Worm (Caenorhabditis elegans) whole organism, L3 larva: ENCODE measurements around the gene F45B8.5.

Experiments
- R02D3.7 ChIP-seq: fragments of 150-350 bp; optimal IDR thresholded peaks from 2 replicates; lab custom pipeline; 2014; ENCODE audit warnings: missing biosample characterization, missing genetic modification characterization
- ZK546.5 ChIP-seq: sonication (generic microtip); optimal IDR thresholded peaks from 2 replicates; lab custom pipeline; 2017; ENCODE audit warnings: missing biosample characterization, missing genetic modification characterization
- aly-2 ChIP-seq: fragments of 150-350 bp; optimal IDR thresholded peaks from 2 replicates; lab custom pipeline; 2014; ENCODE audit warnings: missing biosample characterization, missing genetic modification characterization
- ceh-16 ChIP-seq: sonication (generic microtip); optimal IDR thresholded peaks from 2 replicates; lab custom pipeline; 2017; ENCODE audit warnings: missing biosample characterization, missing genetic modification characterization
- ceh-28 ChIP-seq: fragments of 150-350 bp; optimal IDR thresholded peaks from 2 replicates; lab custom pipeline; 2014; ENCODE audit warnings: missing biosample characterization, missing genetic modification reagents, missing genetic modification characterization
- ceh-82 ChIP-seq: fragments of 150-350 bp; optimal IDR thresholded peaks from 2 replicates; lab custom pipeline; 2014; ENCODE audit warnings: missing biosample characterization, missing genetic modification characterization
- daf-12 ChIP-seq: fragments of 150-350 bp; optimal IDR thresholded peaks from 2 replicates; lab custom pipeline; 2014; ENCODE audit warnings: missing biosample characterization, missing genetic modification reagents, missing genetic modification characterization
- egl-5 ChIP-seq: fragments of 150-350 bp; optimal IDR thresholded peaks from 2 replicates; lab custom pipeline; 2017; ENCODE audit warnings: missing biosample characterization, missing genetic modification reagents, missing genetic modification characterization, inconsistent platforms
- elt-1 ChIP-seq: fragments of 150-350 bp; optimal IDR thresholded peaks from 2 replicates; lab custom pipeline; 2014; ENCODE audit warnings: missing biosample characterization, missing genetic modification characterization
- elt-2 ChIP-seq: sonication (generic microtip); optimal IDR thresholded peaks from 2 replicates; lab custom pipeline; 2016; ENCODE audit warnings: missing genetic modification reagents, mild to moderate bottlenecking, missing genetic modification characterization, missing compliant biosample characterization
- elt-3 ChIP-seq, 3 experiments: fragments of 150-350 bp in 1 of 3; sonication (generic microtip) in 2 of 3; optimal IDR thresholded peaks; 2 replicates in 2 of 3; 4 replicates in 1 of 3; lab custom pipeline; 2014 to 2017; ENCODE audit warnings: missing biosample characterization in 3 of 3, missing genetic modification characterization in 3 of 3
- jun-1 ChIP-seq: fragments of 150-350 bp; optimal IDR thresholded peaks from 2 replicates; lab custom pipeline; 2014; ENCODE audit warnings: missing biosample characterization, missing genetic modification reagents, missing genetic modification characterization
- lin-15B ChIP-seq: fragments of 150-350 bp; optimal IDR thresholded peaks from 2 replicates; lab custom pipeline; 2014; ENCODE audit warnings: missing biosample characterization, missing genetic modification characterization
- lin-39 ChIP-seq: fragments of 150-350 bp; optimal IDR thresholded peaks from 2 replicates; lab custom pipeline; 2018; ENCODE audit warnings: missing biosample characterization, missing genetic modification reagents, missing genetic modification characterization
- mdl-1 ChIP-seq: fragments of 150-350 bp; optimal IDR thresholded peaks from 2 replicates; lab custom pipeline; 2014; ENCODE audit warnings: missing biosample characterization, missing genetic modification characterization
- nfya-1 ChIP-seq: sonication (generic microtip); optimal IDR thresholded peaks from 2 replicates; lab custom pipeline; 2017; ENCODE audit warnings: missing genetic modification characterization, mild to moderate bottlenecking, missing compliant biosample characterization, antibody characterized with exemption, moderate library complexity; ENCODE audit not compliant: insufficient read depth
- nhr-11 ChIP-seq: fragments of 150-350 bp; optimal IDR thresholded peaks from 2 replicates; lab custom pipeline; 2014; ENCODE audit warnings: missing biosample characterization, missing genetic modification characterization
- nhr-23 ChIP-seq: fragments of 150-350 bp; optimal IDR thresholded peaks from 2 replicates; lab custom pipeline; 2014; ENCODE audit warnings: missing biosample characterization, missing genetic modification reagents, missing genetic modification characterization
- nhr-25 ChIP-seq: sonication (generic microtip); optimal IDR thresholded peaks from 2 replicates; lab custom pipeline; 2017; ENCODE audit warnings: missing biosample characterization, missing genetic modification characterization
- nhr-28 ChIP-seq: fragments of 150-350 bp; optimal IDR thresholded peaks from 2 replicates; lab custom pipeline; 2014; ENCODE audit warnings: missing biosample characterization, missing genetic modification characterization
- nhr-43 ChIP-seq: sonication (generic microtip); optimal IDR thresholded peaks from 2 replicates; lab custom pipeline; 2016; ENCODE audit warnings: mild to moderate bottlenecking, missing genetic modification characterization, missing compliant biosample characterization; ENCODE audit not compliant: poor library complexity, severe bottlenecking
- nhr-76 ChIP-seq: fragments of 150-350 bp; sonication (generic microtip); optimal IDR thresholded peaks from 5 replicates; lab custom pipeline; 2014; ENCODE audit warnings: missing biosample characterization, missing genetic modification characterization
- pha-4 ChIP-seq: fragments of 150-350 bp; optimal IDR thresholded peaks from 2 replicates; lab custom pipeline; 2014; ENCODE audit warnings: missing biosample characterization, missing genetic modification reagents, missing genetic modification characterization
- skn-1 ChIP-seq: fragments of 150-350 bp; optimal IDR thresholded peaks from 2 replicates; lab custom pipeline; 2014; ENCODE audit warnings: missing biosample characterization, missing genetic modification characterization
- snpc-4 ChIP-seq: fragments of 150-350 bp; optimal IDR thresholded peaks from 2 replicates; lab custom pipeline; 2014; ENCODE audit warnings: missing biosample characterization, missing genetic modification characterization
- tbx-2 ChIP-seq: sonication (generic microtip); optimal IDR thresholded peaks from 2 replicates; lab custom pipeline; 2016; ENCODE audit warnings: mild to moderate bottlenecking, missing genetic modification characterization, missing compliant biosample characterization
- unc-62 ChIP-seq: fragments of 150-350 bp; sonication (generic microtip); optimal IDR thresholded peaks from 4 replicates; lab custom pipeline; 2014; ENCODE audit warnings: missing biosample characterization, missing genetic modification reagents, missing genetic modification characterization
- ztf-4 ChIP-seq: fragments of 150-350 bp; optimal IDR thresholded peaks from 2 replicates; lab custom pipeline; 2014; ENCODE audit warnings: missing biosample characterization, missing genetic modification characterization

Gene F45B8.5

DNA sequence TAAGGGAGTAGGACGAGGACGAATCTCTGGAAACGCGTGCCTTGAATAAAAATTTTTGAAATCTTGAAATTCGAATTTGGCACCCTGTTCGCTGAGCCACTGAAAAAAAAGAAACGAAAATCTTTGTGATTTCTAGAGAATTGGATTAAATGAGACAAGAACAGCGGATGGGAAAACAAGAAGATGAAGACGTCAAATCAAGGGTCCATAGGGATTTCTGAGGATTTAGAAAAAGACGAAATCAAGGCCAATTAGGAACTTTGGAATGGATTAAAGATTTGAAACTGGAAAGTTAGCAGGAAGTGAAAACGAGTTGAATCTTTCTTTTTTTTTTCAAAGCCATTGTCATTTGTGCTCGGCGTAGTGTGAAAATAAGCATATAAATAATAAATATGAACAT, 11.3 kb upstream of the F45B8.5 start, which contains the start of gene pag-3:
Gene pag-3 (minus strand): TSS at position 101 of the 400 bp plus-strand sequence.
- TF ChIP-seq skn-1 (tag; lab: Kevin White, UChicago) = no peak
- no peak for TF ChIP-seq R02D3.7
- TF ChIP-seq daf-12 = no peak
- no peak for TF ChIP-seq tbx-2
- no peak for TF ChIP-seq elt-1 (tag; lab: Kevin White, UChicago)
- TF ChIP-seq nhr-43 (tag; lab: Kevin White, UChicago) = no peak
- TF ChIP-seq nhr-11 (tag; lab: Kevin White, UChicago) = no peak
- TF ChIP-seq egl-5 (tag; lab: Kevin White, UChicago) = no peak
- no peak for TF ChIP-seq ZK546.5 (tag; lab: Kevin White, UChicago)
- TF ChIP-seq unc-62 (GFP tag; lab: Kevin White, UChicago) = no peak

DNA sequence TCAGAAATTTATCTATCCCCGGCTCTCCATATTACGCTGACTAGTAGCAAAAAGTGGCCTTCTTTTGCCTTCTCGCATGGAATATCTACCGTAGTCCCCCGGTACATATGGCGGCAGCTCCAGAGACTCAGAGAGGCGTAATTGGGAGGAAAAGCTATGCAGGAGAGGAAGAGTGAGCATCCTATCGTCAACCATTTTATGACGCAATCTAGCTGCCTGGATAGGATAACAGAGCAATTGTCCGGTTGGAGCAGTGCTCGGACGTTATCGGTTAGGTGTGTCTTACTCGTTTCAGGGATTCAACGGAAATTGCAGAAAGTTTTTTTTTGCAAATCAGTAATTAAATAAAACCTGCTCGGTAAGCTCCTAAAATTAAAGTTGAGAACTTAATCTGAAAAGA, 8.7 kb upstream of the F45B8.5 start:
- TF ChIP-seq nfya-1 (no peak), ztf-4 (tag; lab: Kevin White, UChicago) (no peak), ceh-16 (tag; lab: Kevin White, UChicago) (no peak), egl-5 (tag; lab: Kevin White, UChicago) (no peak), nhr-43 (tag; lab: Kevin White, UChicago) (no peak), mdl-1 (tag; lab: Kevin White, UChicago) (no peak), elt-3 (tag; optimal IDR thresholded peaks at IDR 0.05; lab: Kevin White, UChicago) (no peak)

DNA sequence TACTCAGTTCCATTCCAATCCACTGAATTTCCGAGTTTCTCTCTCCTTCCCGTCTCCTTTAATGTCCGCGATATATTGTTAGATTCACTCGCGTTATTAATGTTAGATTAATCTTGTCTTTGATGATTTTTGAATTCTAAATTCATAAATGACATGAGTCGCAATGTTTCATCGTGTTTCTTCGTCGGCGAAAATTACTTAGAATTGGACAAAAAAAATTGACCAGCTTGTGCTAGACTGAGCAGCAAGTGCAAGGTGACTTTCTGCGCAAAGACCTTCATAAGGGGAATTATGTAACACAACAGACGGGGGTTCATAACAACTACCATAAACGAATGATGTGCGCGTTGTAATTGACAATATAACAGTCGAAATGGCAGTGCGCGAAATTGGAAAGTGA, 7.5 kb upstream of the F45B8.5 start:
- TF ChIP-seq elt-3 (tag; optimal IDR thresholded peaks at IDR 0.05; lab: Kevin White, UChicago) = no peak
- no peak for TF ChIP-seq snpc-4 (tag; lab: Kevin White, UChicago)

DNA sequence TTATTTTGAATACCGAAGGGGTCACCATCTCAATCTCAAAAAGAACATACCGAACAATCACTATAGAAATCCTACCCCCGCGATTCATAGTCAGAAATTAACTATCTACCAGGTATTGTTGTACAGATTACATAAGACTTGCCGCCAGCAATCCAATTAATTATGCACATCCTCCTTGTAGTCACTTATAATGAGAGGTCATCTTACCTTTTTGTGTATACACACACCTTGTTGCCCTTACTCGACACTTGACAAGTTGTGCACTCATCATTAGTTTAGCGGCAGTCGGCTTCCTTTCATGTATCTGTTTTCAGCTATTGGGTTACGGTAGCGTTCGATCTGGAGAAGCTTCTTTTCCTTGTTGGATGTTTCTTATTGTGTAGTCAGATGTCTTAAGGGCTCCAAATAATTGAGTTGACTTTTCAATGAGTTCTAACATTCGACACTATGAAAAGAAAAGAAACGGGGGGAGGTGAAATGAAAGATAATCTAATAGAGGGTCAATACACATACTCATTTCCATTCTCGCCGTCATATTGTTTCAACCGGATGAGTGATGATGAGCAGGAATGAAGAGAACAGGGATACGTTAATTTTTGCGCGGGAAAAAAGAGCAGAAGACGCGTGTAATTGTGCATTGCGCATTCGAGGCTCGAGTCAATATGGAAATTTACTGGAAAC, 6.3 kb upstream of the F45B8.5 start:
- TF ChIP-seq unc-62 (GFP tag; lab: Kevin White, UChicago) = no peak
- no peak for TF ChIP-seq nfya-1
- TF ChIP-seq jun-1 = no peak
- no peak for TF ChIP-seq nhr-28 (tag; lab: Kevin White, UChicago)
- no peak for TF ChIP-seq pha-4 (tag; lab: Kevin White, UChicago)
- no peak for TF ChIP-seq ceh-28 (tag; lab: Kevin White, UChicago)
- no peak for TF ChIP-seq skn-1 (tag; lab: Kevin White, UChicago)
- TF ChIP-seq nhr-11 (tag; lab: Kevin White, UChicago) = no peak
- TF ChIP-seq, all 47 proteins: peak for 0

- TF ChIP-seq nhr-23 (tag; lab: Kevin White, UChicago) (no peak), nhr-25 (tag; lab: Kevin White, UChicago) (no peak), aly-2 (tag; lab: Kevin White, UChicago) (no peak), nhr-76 (tag; lab: Kevin White, UChicago) (no peak), nhr-11 (tag; lab: Kevin White, UChicago) (no peak), ceh-28 (tag; lab: Kevin White, UChicago) (no peak), tbx-2 (no peak)
These were observed 5.0 kb upstream of the F45B8.5 start for ce11 chrX:14960841-14961240.

ce11 chrX:14961471-14961870, 4.4 kb upstream of the F45B8.5 start, which contains the start of gene idpp-3:
Gene idpp-3 (minus strand): TSS chrX:14961571.
- TF ChIP-seq elt-2 (tag; lab: Kevin White, UChicago) (no peak), lin-39 (no peak), unc-62 (GFP tag; lab: Kevin White, UChicago) (no peak), nhr-23 (tag; lab: Kevin White, UChicago) (no peak), lin-15B (tag; lab: Kevin White, UChicago) (no peak), ceh-82 (tag; lab: Kevin White, UChicago) (no peak), nhr-11 (tag; lab: Kevin White, UChicago) (no peak), nhr-43 (tag; lab: Kevin White, UChicago) (no peak), ceh-16 (tag; lab: Kevin White, UChicago) (no peak), R02D3.7 (no peak), aly-2 (tag; lab: Kevin White, UChicago) (no peak), elt-3 (tag; optimal IDR thresholded peaks at IDR 0.05; lab: Kevin White, UChicago) (no peak), daf-12 (no peak)
- TF ChIP-seq, all 47 proteins: peak for 0
